Fruit fly (Drosophila melanogaster) whole organism, larva: ENCODE measurements around the gene CG33308.

Source experiments
- noc ChIP-seq: fragments of 200-800 bp; sonication (Bioruptor generic); optimal IDR thresholded peaks from 3 replicates; lab custom pipeline; 2019; ENCODE audit warnings: missing biosample characterization, mild to moderate bottlenecking, missing genetic modification characterization, moderate library complexity

CG33308 gene

DNA sequence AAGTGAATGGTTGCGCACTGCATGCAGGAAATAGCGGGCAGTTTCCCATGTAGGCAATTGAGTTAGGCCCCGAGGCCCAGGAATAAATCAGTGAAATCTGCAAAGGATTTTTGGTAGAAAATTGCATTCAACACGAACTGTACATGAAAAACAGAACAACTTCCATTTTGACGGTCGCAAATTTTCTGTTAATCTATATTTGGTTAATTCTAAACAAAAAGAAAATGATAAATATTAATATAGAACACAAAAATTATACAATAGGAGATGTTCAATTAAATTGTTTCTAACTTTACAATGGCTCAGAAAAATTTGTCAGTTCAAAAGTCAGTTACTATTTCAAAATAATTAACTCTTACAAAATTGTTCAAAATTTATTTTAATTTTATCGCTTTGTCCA lies at the start of gene CG33308:
CG33308 (plus strand) TSS at position 301 of the 400 bp plus-strand sequence.
- TF ChIP-seq noc: no peak

DNA sequence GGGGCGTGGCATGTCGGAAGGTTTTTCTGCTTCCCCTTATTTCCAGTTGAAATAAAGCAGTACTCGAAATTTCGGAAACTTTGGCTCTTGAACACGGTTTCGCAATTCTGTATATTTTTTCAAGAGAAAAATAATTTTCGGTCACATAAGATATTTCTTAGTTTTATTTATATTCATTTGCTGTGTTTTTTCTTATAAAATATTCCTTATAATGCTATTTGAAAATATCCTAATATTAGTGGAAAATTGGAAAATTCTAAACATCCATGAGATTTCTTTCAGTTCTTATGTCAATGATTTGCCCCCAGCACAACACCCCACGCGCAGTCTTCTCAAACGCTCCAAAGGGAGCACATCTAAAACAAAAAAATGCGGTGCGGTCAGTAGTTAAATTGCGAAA lies 41.7 kb upstream of the CG33308 start, which contains the start of gene CG4691:
CG4691 (plus strand) TSS at position 301 of the 400 bp plus-strand sequence.
- TF ChIP-seq noc: no peak

DNA sequence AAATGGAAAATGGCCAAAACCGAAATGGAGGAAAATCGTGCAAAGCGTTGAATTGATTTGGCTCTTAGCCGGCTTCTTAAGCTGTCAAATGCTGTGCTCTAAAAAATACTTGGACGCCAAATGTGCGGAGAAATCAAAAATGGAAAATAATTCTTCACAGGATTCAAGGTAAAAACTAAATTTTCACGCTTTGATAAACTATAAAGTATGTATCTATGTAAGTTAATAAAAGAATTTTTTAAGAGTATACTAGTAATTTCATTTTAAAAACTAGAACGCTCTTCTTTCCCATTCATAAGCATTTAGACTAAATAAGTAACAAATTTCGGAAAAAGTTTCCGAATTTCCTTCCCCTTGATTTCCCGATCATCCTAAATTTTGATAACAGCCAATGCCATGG lies 39.7 kb upstream of the CG33308 start, which contains the start of gene CSN1a:
CSN1a (plus strand) TSS at position 301 of the 400 bp plus-strand sequence.
- TF ChIP-seq noc: no peak

DNA sequence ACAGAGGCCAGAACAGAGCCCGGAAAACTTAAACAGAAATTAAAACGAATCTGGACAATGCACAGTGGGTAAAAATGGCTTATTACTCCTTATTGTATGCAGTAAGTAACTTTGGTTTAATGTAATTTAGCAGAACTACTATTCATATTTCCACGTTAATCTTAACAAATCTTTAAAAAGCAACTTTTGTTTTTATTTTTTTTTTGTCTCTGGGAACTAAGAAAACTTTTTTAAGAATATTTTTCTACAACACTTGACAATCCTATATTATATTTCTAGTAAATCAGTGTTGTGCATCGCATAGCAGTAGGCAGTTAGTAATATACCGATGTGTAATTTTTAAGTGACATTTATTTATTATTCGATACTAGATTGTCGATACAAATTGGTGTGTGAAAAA lies 36.5 kb upstream of the CG33308 start, which contains the start of gene CG4701:
CG4701 (plus strand) TSS at position 301 of the 400 bp plus-strand sequence.
- no peak for TF ChIP-seq noc

DNA sequence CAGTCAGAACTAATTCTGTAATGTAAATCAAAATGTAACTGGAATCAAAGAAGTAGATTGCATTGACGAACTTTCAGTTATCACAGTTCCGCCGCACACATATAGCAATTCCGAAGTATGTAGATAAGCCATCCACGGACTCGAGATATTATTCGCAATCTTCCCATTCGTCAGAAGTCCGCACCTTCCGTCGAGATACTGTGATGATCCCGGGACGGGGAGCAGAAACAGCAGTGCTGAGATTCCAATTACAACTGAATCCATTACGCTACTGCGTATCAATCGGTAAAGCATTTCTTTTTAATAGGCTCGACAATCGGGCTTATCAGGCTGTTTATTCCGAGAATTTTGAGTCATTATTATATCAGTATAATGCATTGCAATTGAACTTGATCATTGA lies 27.4 kb upstream of the CG33308 start, which contains the start of gene CG4650:
CG4650 (minus strand) TSS at position 269 of the 400 bp plus-strand sequence.
- TF ChIP-seq noc: no peak

DNA sequence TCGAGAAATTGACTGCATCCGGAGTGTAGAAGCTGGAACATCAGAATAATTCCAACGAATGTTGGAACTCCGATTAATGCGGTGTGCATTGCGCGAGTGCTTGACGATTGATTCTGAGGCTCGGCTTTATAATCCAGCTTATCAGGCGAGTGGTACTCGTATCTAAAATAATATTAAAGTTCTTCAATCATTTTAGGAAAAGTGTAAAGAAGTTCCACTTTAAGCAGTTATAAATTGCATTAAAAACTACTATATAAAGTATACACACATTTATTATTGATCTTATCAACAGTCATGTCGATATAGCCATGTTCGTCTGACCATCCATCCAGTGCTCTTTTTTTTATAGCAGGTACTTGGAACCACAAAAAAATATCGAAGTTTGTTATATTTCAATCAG lies 17.6 kb upstream of the CG33308 start, which contains the start of gene CG18636:
CG18636 (minus strand) TSS at position 101 of the 400 bp plus-strand sequence.
- TF ChIP-seq noc: no peak

DNA sequence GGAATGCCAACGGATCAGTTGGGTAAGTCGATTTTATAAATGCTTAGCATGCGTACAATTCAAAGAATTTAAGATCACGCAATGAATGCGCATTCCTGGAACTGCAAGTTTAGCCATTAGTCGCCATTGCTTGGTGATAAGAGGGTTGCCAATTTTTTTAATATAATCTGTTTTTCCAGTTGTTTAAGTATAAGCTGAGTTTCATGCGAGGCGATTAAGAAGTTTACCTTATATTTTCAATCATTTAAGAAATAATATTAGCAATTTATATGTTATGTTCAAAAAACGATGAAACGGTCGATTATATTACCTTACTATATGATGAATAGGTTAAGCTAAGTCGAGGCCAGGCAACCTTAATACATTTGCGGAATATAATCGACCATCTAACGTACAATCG lies 5.6 kb upstream of the CG33308 start, which contains the start of gene CG18420:
CG18420 (minus strand) TSS at position 101 of the 400 bp plus-strand sequence.
- no peak for TF ChIP-seq noc

DNA sequence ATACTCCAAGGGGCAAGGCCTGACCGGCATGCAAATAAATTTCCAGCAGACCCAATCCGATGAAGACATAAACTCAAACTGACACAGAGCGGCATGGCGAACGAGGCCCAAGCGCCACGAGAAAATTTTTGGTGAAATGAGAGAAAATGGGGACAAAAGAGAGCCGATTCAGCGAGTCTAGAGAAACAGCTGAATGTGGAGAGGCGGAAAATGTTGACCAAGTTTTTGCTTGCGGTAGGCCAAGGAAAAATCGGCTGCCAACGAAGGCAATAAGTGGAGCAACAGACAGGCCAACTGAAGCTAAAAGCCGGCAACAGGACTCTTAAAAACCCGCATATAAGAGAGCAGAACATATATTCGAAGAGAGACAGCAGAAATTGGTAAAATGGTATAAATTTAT lies 4.6 kb upstream of the CG33308 start:
- no peak for TF ChIP-seq noc

DNA sequence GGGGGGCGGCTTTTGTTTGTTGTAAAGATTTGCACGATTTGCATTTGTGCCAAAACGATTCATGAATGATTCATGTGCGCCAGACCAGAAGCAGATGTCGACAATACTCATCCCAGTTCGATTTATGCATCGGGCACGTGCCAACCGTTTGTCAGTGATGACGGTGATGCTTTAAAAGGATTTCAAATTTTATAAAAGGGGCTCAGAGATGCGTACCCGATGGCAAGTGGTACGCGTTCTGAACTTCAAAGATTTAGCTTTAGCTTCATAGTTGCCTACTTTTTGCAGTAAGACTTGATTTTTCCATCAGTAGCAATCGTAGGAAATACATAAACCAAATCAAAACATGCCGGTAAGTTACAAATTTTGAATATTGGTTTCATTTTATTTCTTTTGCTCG lies 8.3 kb downstream of the CG33308 start, which contains the start of gene CG33309:
CG33309 (plus strand) TSS at position 301 of the 400 bp plus-strand sequence.
- TF ChIP-seq noc: no peak

DNA sequence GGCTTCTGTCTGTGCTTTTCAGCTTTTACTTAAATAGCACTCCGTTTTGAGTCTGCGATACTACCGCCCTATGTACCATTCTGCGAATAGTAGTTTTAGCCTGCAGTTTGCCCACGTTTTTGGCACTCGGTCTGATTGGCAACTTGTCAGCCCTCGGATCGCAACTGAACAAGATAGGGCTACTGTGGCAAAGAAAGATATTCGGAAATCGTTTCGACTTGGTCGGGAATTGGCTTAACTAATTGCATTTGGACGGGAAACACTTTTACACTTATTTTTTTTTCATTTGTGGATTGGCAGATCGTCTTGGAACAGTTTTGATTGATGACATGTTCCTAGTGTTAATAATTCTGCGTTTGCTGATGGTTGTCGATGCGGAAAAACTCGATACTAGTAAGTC lies 39.9 kb downstream of the CG33308 start, which contains the start of gene CG42682:
CG42682 (plus strand) TSS at position 301 of the 400 bp plus-strand sequence.
- TF ChIP-seq noc: no peak

DNA sequence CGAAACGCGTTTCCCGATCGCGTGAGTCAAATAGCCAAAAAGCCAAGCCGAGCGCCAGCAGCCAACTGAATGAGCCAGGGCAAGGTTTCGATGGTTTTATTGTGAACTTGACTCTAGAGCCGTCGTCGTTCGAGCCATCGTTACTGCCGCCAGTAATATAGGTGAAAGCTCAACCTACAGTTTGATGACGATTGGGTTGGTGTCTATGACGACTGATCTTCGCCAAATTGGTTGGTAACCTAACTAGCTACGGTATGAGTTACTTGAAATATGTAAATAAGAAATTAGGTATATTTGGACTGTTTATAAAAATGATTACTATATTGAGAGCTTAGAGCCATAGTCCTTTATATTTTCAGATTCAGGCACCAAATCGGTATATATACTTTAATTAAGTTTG lies 49.5 kb downstream of the CG33308 start, which contains the start of gene CG15279:
CG15279 (minus strand) TSS at position 72 of the 400 bp plus-strand sequence.
- no peak for TF ChIP-seq noc
